Fruit fly (Drosophila melanogaster): ENCODE data around the gene CG4546.

CG4546 gene

DNA sequence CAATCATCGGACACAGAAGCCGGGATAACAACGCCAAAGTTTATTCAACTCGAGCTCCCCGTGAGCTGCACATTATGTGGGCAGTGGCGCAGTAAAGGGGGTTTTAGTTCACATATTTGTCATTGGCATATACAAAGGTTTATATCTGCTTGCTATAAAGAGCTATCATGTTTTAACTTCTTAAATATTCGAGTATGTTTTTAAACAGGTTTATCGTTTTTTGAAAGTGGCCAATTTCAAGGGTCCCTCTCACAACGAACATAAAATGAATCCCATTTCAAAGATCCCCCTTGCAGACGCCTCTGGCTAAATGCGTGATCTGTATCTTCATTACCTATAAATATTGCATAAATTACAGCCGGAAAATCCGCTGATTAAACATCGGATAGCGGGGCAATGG lies 18.8 kb upstream of the CG4546 start (continued):
- TF ChIP-seq NfI (GFP tag; optimal IDR thresholded peaks at IDR 0.05) (peak; percentile 9), grau (tag; optimal IDR thresholded peaks at IDR 0.05) (peak; percentile 31), hkb (optimal IDR thresholded peaks at IDR 0.05) (no peak), hkb (GFP tag; IDR thresholded peaks at IDR 0.05) (0 out of 2 replicates have a peak, but pooled peaks have one; percentile 33), dpn (GFP tag; optimal IDR thresholded peaks at IDR 0.05) (peak in 1 of 2 experiments; percentile 32), ato (GFP tag; IDR thresholded peaks at IDR 0.05; ENCODE audit: partially characterized antibody) (no peak), Drgx (GFP tag; IDR thresholded peaks at IDR 0.05) (peak; percentile 35; the same call in 1 of the 2 replicates), CG2199 (GFP tag; IDR thresholded peaks at IDR 0.05) (no peak), CG13123 (GFP tag; optimal IDR thresholded peaks at IDR 0.05) (no peak), CG15696 (tag; optimal IDR thresholded peaks at IDR 0.05) (peak; percentile 16), Xbp1 (GFP tag; optimal IDR thresholded peaks at IDR 0.05) (peak; percentile 19), lab (GFP tag; optimal IDR thresholded peaks at IDR 0.05) (peak; percentile 18), peb (GFP tag; IDR thresholded peaks at IDR 0.05) (no peak), mam (GFP tag; optimal IDR thresholded peaks at IDR 0.05) (peak; percentile 16), lbe (GFP tag; optimal IDR thresholded peaks at IDR 0.05) (peak; percentile 31), bab2 (GFP tag; optimal IDR thresholded peaks at IDR 0.05) (peak; percentile 19), Ets65A (GFP tag) (peak; percentile 15), CG11695 (GFP tag; IDR thresholded peaks at IDR 0.05) (no peak), bowl (GFP tag; IDR thresholded peaks at IDR 0.05) (no peak), Taf1 (GFP tag; IDR thresholded peaks at IDR 0.05) (no peak), CG5180 (GFP tag; optimal IDR thresholded peaks at IDR 0.05) (peak; percentile 20), CG6791 (GFP tag; IDR thresholded peaks at IDR 0.05; ENCODE audit: partially characterized antibody) (no peak), CG9817 (tag; optimal IDR thresholded peaks at IDR 0.05) (peak; percentile 13), CG2712 (tag; optimal IDR thresholded peaks at IDR 0.05) (peak; percentile 50), CG7357 (GFP tag; IDR thresholded peaks at IDR 0.05) (peak; percentile 18; the same call in 1 of the 3 replicates), dysf (GFP tag; IDR thresholded peaks at IDR 0.05) (peak; percentile 45; the same call in 1 of the 3 replicates), CG6689 (GFP tag; IDR thresholded peaks at IDR 0.05) (peak; percentile 24; the same call in 1 of the 2 replicates), CG11093 (GFP tag; IDR thresholded peaks at IDR 0.05) (peak; percentile 34; the same call in 1 of the 3 replicates), lmd (GFP tag; IDR thresholded peaks at IDR 0.05) (peak; percentile 30), CoRest (tag; optimal IDR thresholded peaks at IDR 0.05) (peak; percentile 21), Eip74EF (GFP tag; optimal IDR thresholded peaks at IDR 0.05) (peak in 1 of 2 experiments; percentile 3), seq (GFP tag; IDR thresholded peaks at IDR 0.05) (0 out of 2 replicates have a peak, but pooled peaks have one; percentile 12), prd (optimal IDR thresholded peaks at IDR 0.05) (no peak), prd (GFP tag; IDR thresholded peaks at IDR 0.05) (peak; percentile 30; the same call in 1 of the 3 replicates), tgo (GFP tag; IDR thresholded peaks at IDR 0.05) (peak; percentile 35; the same call in 2 of the 3 replicates), pan (optimal IDR thresholded peaks at IDR 0.05) (no peak), pan (GFP tag; optimal IDR thresholded peaks at IDR 0.05 in 1 of 2, IDR thresholded peaks at IDR 0.05 in 1 of 2) (peak in 1 of 2 experiments; percentile 28), Mes4 (GFP tag; optimal IDR thresholded peaks at IDR 0.05) (no peak), chinmo (GFP tag; IDR thresholded peaks at IDR 0.05; ENCODE audit: partially characterized antibody) (no peak), Camta (GFP tag; optimal IDR thresholded peaks at IDR 0.05) (peak; percentile 16), Vsx1 (GFP tag; optimal IDR thresholded peaks at IDR 0.05) (no peak), CG15269 (tag; optimal IDR thresholded peaks at IDR 0.05) (peak; percentile 38), C15 (GFP tag; IDR thresholded peaks at IDR 0.05) (no peak), CG3726 (GFP tag; IDR thresholded peaks at IDR 0.05) (no peak), Oli (tag; optimal IDR thresholded peaks at IDR 0.05) (peak; percentile 34), ab (GFP tag; optimal IDR thresholded peaks at IDR 0.05) (no peak), CG13775 (GFP tag; optimal IDR thresholded peaks at IDR 0.05) (no peak), Sox102F (GFP tag; optimal IDR thresholded peaks at IDR 0.05) (peak; percentile 51), Hr78 (GFP tag; optimal IDR thresholded peaks at IDR 0.05) (peak in 1 of 2 experiments; percentile 22), Ada2b (GFP tag; IDR thresholded peaks at IDR 0.05) (0 out of 2 replicates have a peak, but pooled peaks have one; percentile 5), Ptx1 (GFP tag; IDR thresholded peaks at IDR 0.05) (peak; percentile 36; the same call in 1 of the 2 replicates)
